Worm (Caenorhabditis elegans): ENCODE measurements around the gene ZK418.11.
A peak's percentile ranks its signal among the peaks of the same experiment; 100 is the strongest.

Gene ZK418.11

DNA sequence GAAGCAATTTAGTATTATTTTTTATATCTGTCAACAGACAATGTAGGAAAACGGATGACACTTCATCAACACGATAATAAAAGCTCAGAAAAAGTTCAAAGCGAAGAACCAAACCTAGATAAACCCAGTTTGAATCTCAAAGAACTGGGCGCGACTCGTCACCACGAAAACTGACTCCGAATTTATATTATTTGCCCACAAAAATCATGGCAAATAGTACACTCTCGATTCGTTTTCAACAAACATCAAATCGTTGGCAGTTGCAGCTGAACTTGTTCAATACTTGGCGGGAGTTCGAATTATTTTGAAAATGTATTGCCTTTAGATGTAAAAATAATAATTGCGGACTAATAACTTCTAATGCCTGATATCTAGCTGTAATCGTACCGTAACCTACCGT is 17.0 kb upstream of the ZK418.11 start:
- TF ChIP-seq sea-1 (GFP tag; conservative IDR thresholded peaks at IDR 0.05): no peak

ce11 chrIII:7084908-7085307 is 15.2 kb upstream of the ZK418.11 start, which contains the start of gene tofu-7:
TSS of gene tofu-7 (minus strand) at chrIII:7085018.
- TF ChIP-seq B0310.2 (tag; optimal IDR thresholded peaks at IDR 0.05) (no peak), hmbx-1 (tag; optimal IDR thresholded peaks at IDR 0.05) (no peak), hmg-4 (GFP tag; optimal IDR thresholded peaks at IDR 0.05) (no peak), aly-1 (tag; optimal IDR thresholded peaks at IDR 0.05) (no peak), tbx-11 (GFP tag; IDR thresholded peaks at IDR 0.05) (no peak), ama-1 (optimal IDR thresholded peaks at IDR 0.05) (no peak), ceh-36 (tag; optimal IDR thresholded peaks at IDR 0.05) (no peak), ets-7 (tag; optimal IDR thresholded peaks at IDR 0.05) (no peak), hnd-1 (tag; optimal IDR thresholded peaks at IDR 0.05) (no peak), sea-1 (GFP tag; conservative IDR thresholded peaks at IDR 0.05) (no peak)

DNA sequence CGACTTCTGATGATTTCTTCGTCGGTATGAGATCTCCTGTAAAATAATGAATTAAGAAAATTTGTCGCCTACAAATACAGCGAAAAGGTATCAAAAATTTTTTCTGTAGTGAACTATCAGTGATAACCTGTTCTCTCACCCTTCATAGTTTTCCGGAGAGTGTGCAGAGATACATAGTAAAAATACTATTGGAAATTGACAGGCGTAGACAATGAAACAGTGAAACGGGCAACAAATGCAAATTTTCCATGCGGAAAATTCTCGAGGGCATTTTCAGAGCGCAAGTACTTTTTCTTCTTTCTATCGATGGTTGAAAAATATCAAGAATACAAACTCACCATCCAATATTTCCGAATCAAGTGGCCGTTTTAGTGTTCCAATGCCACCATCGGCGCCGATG is 12.9 kb upstream of the ZK418.11 start:
- TF ChIP-seq sea-1 (GFP tag; conservative IDR thresholded peaks at IDR 0.05): no peak
- no peak for TF ChIP-seq tbx-11 (GFP tag; IDR thresholded peaks at IDR 0.05)
- no peak for TF ChIP-seq aly-1 (tag; optimal IDR thresholded peaks at IDR 0.05)
- TF ChIP-seq flt-1 (GFP tag; IDR thresholded peaks at IDR 0.05): no peak
- TF ChIP-seq tbx-37 (GFP tag; conservative IDR thresholded peaks at IDR 0.05): no peak
- TF ChIP-seq ceh-36 (tag; optimal IDR thresholded peaks at IDR 0.05): no peak
- TF ChIP-seq ets-7 (tag; optimal IDR thresholded peaks at IDR 0.05): no peak
- no peak for TF ChIP-seq hmg-4 (GFP tag; optimal IDR thresholded peaks at IDR 0.05)
- no peak for TF ChIP-seq hmbx-1 (tag; optimal IDR thresholded peaks at IDR 0.05)
- no peak for TF ChIP-seq pes-1 (GFP tag; IDR thresholded peaks at IDR 0.05)
- no peak for TF ChIP-seq hnd-1 (tag; optimal IDR thresholded peaks at IDR 0.05)
- TF ChIP-seq ceh-13 (GFP tag; optimal IDR thresholded peaks at IDR 0.05): no peak
- no peak for TF ChIP-seq ama-1 (optimal IDR thresholded peaks at IDR 0.05)
- no peak for TF ChIP-seq B0310.2 (tag; optimal IDR thresholded peaks at IDR 0.05)
- TF ChIP-seq F13C5.2 (tag; optimal IDR thresholded peaks at IDR 0.05): no peak
- no peak for TF ChIP-seq scrt-1 (GFP tag; IDR thresholded peaks at IDR 0.05)
- TF ChIP-seq tra-4 (tag; optimal IDR thresholded peaks at IDR 0.05): no peak

ce11 chrIII:7087691-7088323 is 12.3 kb upstream of the ZK418.11 start, which contains the start of gene fubl-2:
TSS of gene fubl-2 (minus strand) at chrIII:7087741.
- TF ChIP-seq ceh-36 (tag; optimal IDR thresholded peaks at IDR 0.05) (no peak), tbx-37 (GFP tag; conservative IDR thresholded peaks at IDR 0.05) (peak; percentile 64; the same call in 1 of the 2 replicates)

DNA sequence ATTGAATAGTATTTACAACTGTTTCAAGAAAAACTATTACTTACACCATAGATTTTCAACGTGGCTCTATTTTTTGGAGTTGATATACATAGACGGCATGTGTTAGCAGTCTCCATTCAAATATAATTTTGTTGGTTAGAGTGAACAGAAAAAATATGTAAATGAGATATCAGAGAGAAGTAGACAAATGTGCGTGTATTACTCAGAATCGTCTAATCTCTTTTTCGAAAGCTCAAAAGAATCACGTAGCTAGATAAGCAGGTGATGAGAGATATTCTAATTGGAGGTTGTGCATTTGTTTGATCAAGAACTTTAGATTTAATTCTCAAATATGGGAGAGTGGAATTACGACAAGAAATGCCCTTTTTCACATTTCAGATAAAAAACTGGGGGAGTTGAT is 9.5 kb upstream of the ZK418.11 start, which contains the start of gene ZK418.10:
TSS of gene ZK418.10 (minus strand) at position 148 of the 400 bp plus-strand sequence.
- TF ChIP-seq ets-7 (tag; optimal IDR thresholded peaks at IDR 0.05): no peak
- TF ChIP-seq tbx-37 (GFP tag; conservative IDR thresholded peaks at IDR 0.05): no peak
- TF ChIP-seq scrt-1 (GFP tag; IDR thresholded peaks at IDR 0.05): no peak
- no peak for TF ChIP-seq tra-4 (tag; optimal IDR thresholded peaks at IDR 0.05)
- TF ChIP-seq hmbx-1 (tag; optimal IDR thresholded peaks at IDR 0.05): no peak
- TF ChIP-seq aly-1 (tag; optimal IDR thresholded peaks at IDR 0.05): no peak
- no peak for TF ChIP-seq ceh-36 (tag; optimal IDR thresholded peaks at IDR 0.05)

ce11 chrIII:7091042-7091441 is 9.0 kb upstream of the ZK418.11 start, which contains the start of gene ZK418.2:
TSS of gene ZK418.2 (plus strand) at chrIII:7091342.
- TF ChIP-seq hnd-1 (tag; optimal IDR thresholded peaks at IDR 0.05) (no peak), ets-7 (tag; optimal IDR thresholded peaks at IDR 0.05) (no peak), flt-1 (GFP tag; IDR thresholded peaks at IDR 0.05) (no peak), ceh-36 (tag; optimal IDR thresholded peaks at IDR 0.05) (no peak), F13C5.2 (tag; optimal IDR thresholded peaks at IDR 0.05) (no peak), tbx-11 (GFP tag; IDR thresholded peaks at IDR 0.05) (no peak), tra-4 (tag; optimal IDR thresholded peaks at IDR 0.05) (no peak), ama-1 (optimal IDR thresholded peaks at IDR 0.05) (no peak), tbx-37 (GFP tag; conservative IDR thresholded peaks at IDR 0.05) (no peak), hmbx-1 (tag; optimal IDR thresholded peaks at IDR 0.05) (no peak), scrt-1 (GFP tag; IDR thresholded peaks at IDR 0.05) (no peak), pes-1 (GFP tag; IDR thresholded peaks at IDR 0.05) (no peak), hmg-4 (GFP tag; optimal IDR thresholded peaks at IDR 0.05) (no peak)

- TF ChIP-seq tra-4 (tag; optimal IDR thresholded peaks at IDR 0.05): no peak
- no peak for TF ChIP-seq B0310.2 (tag; optimal IDR thresholded peaks at IDR 0.05)
- TF ChIP-seq tbx-11 (GFP tag; IDR thresholded peaks at IDR 0.05): no peak
- TF ChIP-seq aly-1 (tag; optimal IDR thresholded peaks at IDR 0.05): no peak
Observed at ce11 chrIII:7095156-7095555, 4.9 kb upstream of the ZK418.11 start, which contains the start of gene nhr-9. TSS of gene nhr-9 (plus strand) at chrIII:7095462.

- no peak for TF ChIP-seq scrt-1 (GFP tag; IDR thresholded peaks at IDR 0.05)
Observed at ce11 chrIII:7096481-7096880, 3.6 kb upstream of the ZK418.11 start.
